Comparison of ENCODE assay signal across 2 fruit fly cellular contexts in the genomic region with DNA sequence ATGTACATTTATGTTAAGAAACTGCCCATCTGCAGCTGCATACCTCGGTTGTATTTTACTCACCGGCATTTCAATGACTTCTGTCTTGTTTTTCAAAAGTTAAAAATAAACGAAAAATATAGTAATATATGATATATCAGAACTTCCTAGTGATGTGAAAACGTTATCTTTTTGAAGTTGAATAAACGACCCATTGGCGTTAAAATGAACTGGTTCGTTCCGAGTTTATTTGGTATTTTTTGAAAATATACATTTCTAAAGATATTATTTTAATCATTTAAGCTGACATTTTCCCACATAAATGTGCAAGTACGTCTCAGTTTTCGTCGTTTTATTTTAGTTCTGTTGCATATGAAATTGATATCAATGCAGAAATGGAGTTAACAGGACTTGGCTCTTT.
A peak's percentile ranks its signal among the peaks of the same experiment; 100 is the strongest.
TF ChIP-seq lines count a peak whose summit lies in the region.

A gene (minus strand): TSS at position 146 of the 400 bp plus-strand sequence.

- TF ChIP-seq CTCF in whole organism, embryonic (GFP tag; optimal IDR thresholded peaks at IDR 0.05; lab: Kevin White, UChicago), result no peak

TF ChIP-seq in whole organism, embryonic, 481 proteins besides CTCF, POLR2A, EP300 and RAD21:
- TF ChIP-seq Mrtf (GFP tag; IDR thresholded peaks at IDR 0.05; lab: Robert Waterston, UW) (no peak), knrl (GFP tag; IDR thresholded peaks at IDR 0.05; lab: Robert Waterston, UW; ENCODE audit: partially characterized antibody) (peak; percentile 5; the same call in 1 of the 3 replicates), CG4282 (GFP tag; optimal IDR thresholded peaks at IDR 0.05; lab: Kevin White, UChicago) (no peak), disco-r (GFP tag; optimal IDR thresholded peaks at IDR 0.05; lab: Kevin White, UChicago) (no peak), BEAF-32 (GFP tag; optimal IDR thresholded peaks at IDR 0.05; lab: Kevin White, UChicago) (peak; percentile 9), CG15514 (GFP tag; optimal IDR thresholded peaks at IDR 0.05; lab: Kevin White, UChicago) (peak; percentile 98), aop (GFP tag; IDR thresholded peaks at IDR 0.05; lab: Robert Waterston, UW) (no peak)
TF ChIP-seq in whole organism, embryonic: peak in this region for 3.

TF ChIP-seq in whole organism, prepupa, 60 proteins besides CTCF, POLR2A, EP300 and RAD21:
- TF ChIP-seq CG11902 (GFP tag; optimal IDR thresholded peaks at IDR 0.05; lab: Kevin White, UChicago) (no peak), Eip78C (GFP tag; lab: Kevin White, UChicago) (peak; percentile 11), ss (GFP tag; optimal IDR thresholded peaks at IDR 0.05; lab: Kevin White, UChicago) (no peak), CG8319 (GFP tag; optimal IDR thresholded peaks at IDR 0.05; lab: Kevin White, UChicago) (no peak), Smox (GFP tag; optimal IDR thresholded peaks at IDR 0.05; lab: Kevin White, UChicago) (no peak)
TF ChIP-seq in whole organism, prepupa: peak in this region for 1.
